Fruit fly (Drosophila melanogaster): ENCODE results near the gene CG44362.

Gene CG44362

dm6 chr3L:11353002-11353401, 44.3 kb upstream of the CG44362 start:
- TF ChIP-seq GATAd (GFP tag; optimal IDR thresholded peaks at IDR 0.05) (peak; percentile 76), Hr83 (GFP tag; optimal IDR thresholded peaks at IDR 0.05; ENCODE audit: poor library complexity, severe bottlenecking) (no peak), CG32264 (GFP tag; optimal IDR thresholded peaks at IDR 0.05) (peak; percentile 93), Sp1 (GFP tag; optimal IDR thresholded peaks at IDR 0.05) (peak; percentile 87), sage (GFP tag; optimal IDR thresholded peaks at IDR 0.05) (peak; percentile 81), psq (GFP tag; optimal IDR thresholded peaks at IDR 0.05) (peak; percentile 89), foxo (GFP tag; optimal IDR thresholded peaks at IDR 0.05) (peak; percentile 93 to 97), jim (GFP tag; optimal IDR thresholded peaks at IDR 0.05) (peak; percentile 48), br (GFP tag; optimal IDR thresholded peaks at IDR 0.05) (peak; percentile 94), Jra (GFP tag; optimal IDR thresholded peaks at IDR 0.05) (peak; percentile 94), Myc (optimal IDR thresholded peaks at IDR 0.05) (no peak), CG9705 (GFP tag; optimal IDR thresholded peaks at IDR 0.05) (peak; percentile 39), h (GFP tag; optimal IDR thresholded peaks at IDR 0.05) (peak; percentile 98), lola (GFP tag; optimal IDR thresholded peaks at IDR 0.05) (no peak), Rel (GFP tag; optimal IDR thresholded peaks at IDR 0.05) (peak; percentile 69), Rel (tag; optimal IDR thresholded peaks at IDR 0.05) (peak; percentile 48), pan (optimal IDR thresholded peaks at IDR 0.05) (no peak), Abd-B (GFP tag; optimal IDR thresholded peaks at IDR 0.05) (no peak), dmrt93B (GFP tag; optimal IDR thresholded peaks at IDR 0.05) (peak; percentile 75), dsf (GFP tag; optimal IDR thresholded peaks at IDR 0.05; ENCODE audit: borderline replicate concordance) (peak; percentile 82), Dfd (GFP tag; optimal IDR thresholded peaks at IDR 0.05) (no peak), Vsx2 (GFP tag; optimal IDR thresholded peaks at IDR 0.05; ENCODE audit: partially characterized antibody) (no peak), tai (GFP tag; optimal IDR thresholded peaks at IDR 0.05) (peak; percentile 93), Hr78 (GFP tag; optimal IDR thresholded peaks at IDR 0.05) (no peak), HLH106 (tag; optimal IDR thresholded peaks at IDR 0.05) (peak; percentile 90), fru (GFP tag; optimal IDR thresholded peaks at IDR 0.05) (peak; percentile 96), OdsH (GFP tag; optimal IDR thresholded peaks at IDR 0.05) (peak; percentile 95), dl (GFP tag; optimal IDR thresholded peaks at IDR 0.05; ENCODE audit: insufficient read depth in 1 of 2, partially characterized antibody in 2 of 2) (no peak), woc (GFP tag; optimal IDR thresholded peaks at IDR 0.05) (peak; percentile 77), rgr (GFP tag; optimal IDR thresholded peaks at IDR 0.05) (peak; percentile 97), usp (GFP tag; optimal IDR thresholded peaks at IDR 0.05) (no peak), sv (GFP tag; optimal IDR thresholded peaks at IDR 0.05) (peak; percentile 82), Mio (GFP tag; optimal IDR thresholded peaks at IDR 0.05) (peak; percentile 79), Hnf4 (GFP tag; optimal IDR thresholded peaks at IDR 0.05) (peak; percentile 95), brk (GFP tag; optimal IDR thresholded peaks at IDR 0.05) (peak; percentile 92), CrebA (GFP tag; optimal IDR thresholded peaks at IDR 0.05; ENCODE audit: borderline replicate concordance) (peak; percentile 82), ey (GFP tag; optimal IDR thresholded peaks at IDR 0.05) (peak; percentile 97), Dif (GFP tag; optimal IDR thresholded peaks at IDR 0.05; ENCODE audit: partially characterized antibody) (no peak), N (GFP tag; optimal IDR thresholded peaks at IDR 0.05) (no peak)

dm6 chr3L:11354298-11354757, 43.0 kb upstream of the CG44362 start:
- peak in 1 of 2 experiments; percentile 42 for TF ChIP-seq foxo (GFP tag; optimal IDR thresholded peaks at IDR 0.05)
- no peak for TF ChIP-seq dl (GFP tag; optimal IDR thresholded peaks at IDR 0.05; ENCODE audit: insufficient read depth in 1 of 2, partially characterized antibody in 2 of 2)
- TF ChIP-seq Jra (GFP tag; optimal IDR thresholded peaks at IDR 0.05), result no peak
- TF ChIP-seq h (GFP tag; optimal IDR thresholded peaks at IDR 0.05), result peak; percentile 70
- no peak for TF ChIP-seq Dif (GFP tag; optimal IDR thresholded peaks at IDR 0.05; ENCODE audit: partially characterized antibody)
- peak; percentile 57 for TF ChIP-seq OdsH (GFP tag; optimal IDR thresholded peaks at IDR 0.05)
- TF ChIP-seq CrebA (GFP tag; optimal IDR thresholded peaks at IDR 0.05; ENCODE audit: borderline replicate concordance), result no peak
- TF ChIP-seq GATAd (GFP tag; optimal IDR thresholded peaks at IDR 0.05), result peak; percentile 11
- TF ChIP-seq sv (GFP tag; optimal IDR thresholded peaks at IDR 0.05), result peak; percentile 46
- no peak for TF ChIP-seq N (GFP tag; optimal IDR thresholded peaks at IDR 0.05)
- TF ChIP-seq Hr83 (GFP tag; optimal IDR thresholded peaks at IDR 0.05; ENCODE audit: poor library complexity, severe bottlenecking), result peak; percentile 34
- TF ChIP-seq rgr (GFP tag; optimal IDR thresholded peaks at IDR 0.05), result peak; percentile 70
- peak; percentile 36 for TF ChIP-seq dmrt93B (GFP tag; optimal IDR thresholded peaks at IDR 0.05)
- TF ChIP-seq dsf (GFP tag; optimal IDR thresholded peaks at IDR 0.05; ENCODE audit: borderline replicate concordance), result no peak
- TF ChIP-seq ey (GFP tag; optimal IDR thresholded peaks at IDR 0.05), result no peak
- TF ChIP-seq Hnf4 (GFP tag; optimal IDR thresholded peaks at IDR 0.05), result peak; percentile 56
- no peak for TF ChIP-seq jim (GFP tag; optimal IDR thresholded peaks at IDR 0.05)
- peak; percentile 60 for TF ChIP-seq tai (GFP tag; optimal IDR thresholded peaks at IDR 0.05)
- no peak for TF ChIP-seq Hr78 (GFP tag; optimal IDR thresholded peaks at IDR 0.05)
- TF ChIP-seq CG32264 (GFP tag; optimal IDR thresholded peaks at IDR 0.05), result peak; percentile 10
- no peak for TF ChIP-seq Mio (GFP tag; optimal IDR thresholded peaks at IDR 0.05)
- TF ChIP-seq sage (GFP tag; optimal IDR thresholded peaks at IDR 0.05), result peak; percentile 13
- TF ChIP-seq Vsx2 (GFP tag; optimal IDR thresholded peaks at IDR 0.05; ENCODE audit: partially characterized antibody), result no peak
- TF ChIP-seq pan (optimal IDR thresholded peaks at IDR 0.05), result no peak
- peak; percentile 64 for TF ChIP-seq br (GFP tag; optimal IDR thresholded peaks at IDR 0.05)
- TF ChIP-seq Dfd (GFP tag; optimal IDR thresholded peaks at IDR 0.05), result no peak
- TF ChIP-seq usp (GFP tag; optimal IDR thresholded peaks at IDR 0.05), result no peak
- no peak for TF ChIP-seq lola (GFP tag; optimal IDR thresholded peaks at IDR 0.05)
- peak; percentile 43 for TF ChIP-seq psq (GFP tag; optimal IDR thresholded peaks at IDR 0.05)
- TF ChIP-seq Abd-B (GFP tag; optimal IDR thresholded peaks at IDR 0.05), result no peak
- TF ChIP-seq Myc (optimal IDR thresholded peaks at IDR 0.05), result no peak
- no peak for TF ChIP-seq Rel (GFP tag; optimal IDR thresholded peaks at IDR 0.05)
- TF ChIP-seq Rel (tag; optimal IDR thresholded peaks at IDR 0.05), result peak; percentile 7
- TF ChIP-seq HLH106 (tag; optimal IDR thresholded peaks at IDR 0.05), result peak; percentile 45
- no peak for TF ChIP-seq woc (GFP tag; optimal IDR thresholded peaks at IDR 0.05)
- TF ChIP-seq CG9705 (GFP tag; optimal IDR thresholded peaks at IDR 0.05), result peak; percentile 23
- TF ChIP-seq Sp1 (GFP tag; optimal IDR thresholded peaks at IDR 0.05), result peak; percentile 48
- TF ChIP-seq fru (GFP tag; optimal IDR thresholded peaks at IDR 0.05), result peak; percentile 13
- no peak for TF ChIP-seq brk (GFP tag; optimal IDR thresholded peaks at IDR 0.05)

All from whole organism, wandering third instar larva.